Worm (Caenorhabditis elegans) whole organism, L1 larva: ENCODE data around the gene ZC155.4.

Experiments used
- ces-1 ChIP-seq: fragments of 150-350 bp; optimal IDR thresholded peaks from 2 replicates; lab custom pipeline; 2014; ENCODE audit warnings: missing biosample characterization, missing genetic modification reagents, missing genetic modification characterization
- hlh-4 ChIP-seq: sonication (generic microtip); optimal IDR thresholded peaks from 2 replicates; lab custom pipeline; 2016; ENCODE audit warnings: mild to moderate bottlenecking, missing genetic modification characterization, missing compliant biosample characterization
- nhr-20 ChIP-seq: sonication (generic microtip); optimal IDR thresholded peaks from 2 replicates; lab custom pipeline; 2016; ENCODE audit warnings: mild to moderate bottlenecking, missing genetic modification characterization, missing compliant biosample characterization
- nhr-77 ChIP-seq: fragments of 150-350 bp; optimal IDR thresholded peaks from 2 replicates; lab custom pipeline; 2014; ENCODE audit warnings: missing biosample characterization, missing genetic modification characterization
- nhr-84 ChIP-seq: sonication (generic microtip); optimal IDR thresholded peaks from 2 replicates; lab custom pipeline; 2017; ENCODE audit warnings: missing biosample characterization, missing genetic modification characterization
- pqm-1 ChIP-seq: sonication (generic microtip); optimal IDR thresholded peaks from 3 replicates; lab custom pipeline; 2017; ENCODE audit warnings: missing biosample characterization, missing genetic modification characterization
- unc-62 ChIP-seq: fragments of 150-350 bp; optimal IDR thresholded peaks from 2 replicates; lab custom pipeline; 2014; ENCODE audit warnings: missing biosample characterization, missing genetic modification reagents, missing genetic modification characterization

- TF ChIP-seq hlh-4 = no peak
- no peak for TF ChIP-seq nhr-77
- no peak for TF ChIP-seq nhr-20 (tag; lab: Kevin White, UChicago)
- no peak for TF ChIP-seq nhr-84 (tag; lab: Kevin White, UChicago)
- TF ChIP-seq ces-1 (GFP tag; lab: Kevin White, UChicago) = no peak
- TF ChIP-seq unc-62 (GFP tag; lab: Kevin White, UChicago) = no peak
- no peak for TF ChIP-seq pqm-1 (tag; lab: Kevin White, UChicago)
Measured at ce11 chrIII:5173139-5173538, 42.1 kb downstream of the ZC155.4 start, which contains the start of gene emb-1.
